Worm (Caenorhabditis elegans) whole organism, late embryonic: Measurements from ENCODE around the gene daf-31.

Source experiments
- F13H6.1 ChIP-seq: sonication (generic microtip); optimal IDR thresholded peaks from 2 replicates; lab custom pipeline; 2016; ENCODE audit warnings: missing genetic modification characterization, missing compliant biosample characterization
- K02D7.2 ChIP-seq: sonication (generic microtip); optimal IDR thresholded peaks from 2 replicates; lab custom pipeline; 2017; ENCODE audit warnings: mild to moderate bottlenecking, missing genetic modification characterization, missing compliant biosample characterization
- ahr-1 ChIP-seq: sonication (generic microtip); optimal IDR thresholded peaks from 2 replicates; lab custom pipeline; 2016; ENCODE audit warnings: missing genetic modification characterization, missing compliant biosample characterization
- ama-1 ChIP-seq: fragments of 150-350 bp; optimal IDR thresholded peaks from 2 replicates; lab custom pipeline; 2014
- ceh-19 ChIP-seq: fragments of 200-800 bp; sonication (Bioruptor generic); optimal IDR thresholded peaks from 2 replicates; lab custom pipeline; 2018; ENCODE audit warnings: mild to moderate bottlenecking, missing genetic modification characterization, missing compliant biosample characterization
- elt-2 ChIP-seq: sonication (generic microtip); optimal IDR thresholded peaks from 2 replicates; lab custom pipeline; 2016; ENCODE audit warnings: missing genetic modification reagents, missing genetic modification characterization, missing compliant biosample characterization
- elt-4 ChIP-seq: sonication (generic microtip); optimal IDR thresholded peaks from 2 replicates; lab custom pipeline; 2016; ENCODE audit warnings: missing genetic modification characterization, missing compliant biosample characterization
- hlh-30 ChIP-seq: sonication (generic microtip); optimal IDR thresholded peaks from 2 replicates; lab custom pipeline; 2017; ENCODE audit warnings: antibody characterized with exemption, missing genetic modification characterization, missing compliant biosample characterization; ENCODE audit not compliant: insufficient read depth
- pat-9 ChIP-seq: fragments of 200-800 bp; sonication (Bioruptor generic); optimal IDR thresholded peaks from 2 replicates; lab custom pipeline; 2018; ENCODE audit warnings: mild to moderate bottlenecking, missing genetic modification characterization, moderate library complexity, missing compliant biosample characterization
- pros-1 ChIP-seq: fragments of 150-350 bp; optimal IDR thresholded peaks from 2 replicates; lab custom pipeline; 2014; ENCODE audit warnings: missing biosample characterization, missing genetic modification reagents, missing genetic modification characterization
- rnt-1 ChIP-seq: sonication (generic microtip); optimal IDR thresholded peaks from 2 replicates; lab custom pipeline; 2016; ENCODE audit warnings: missing genetic modification characterization, missing compliant biosample characterization
- tbx-2 ChIP-seq: sonication (generic microtip); optimal IDR thresholded peaks from 2 replicates; lab custom pipeline; 2016; ENCODE audit warnings: missing genetic modification characterization, missing compliant biosample characterization
- ttx-3 ChIP-seq: sonication (generic microtip); optimal IDR thresholded peaks from 2 replicates; lab custom pipeline; 2016; ENCODE audit warnings: missing genetic modification reagents, missing genetic modification characterization, missing compliant biosample characterization
- unc-86 ChIP-seq: sonication (generic microtip); optimal IDR thresholded peaks from 2 replicates; lab custom pipeline; 2016; ENCODE audit warnings: missing genetic modification characterization, missing compliant biosample characterization

ce11 chrIV:8247341-8247740 is 42.7 kb upstream of the daf-31 start:
- no peak for TF ChIP-seq unc-86 (tag; lab: Kevin White, UChicago)
- TF ChIP-seq elt-4 (tag; lab: Kevin White, UChicago): no peak
- no peak for TF ChIP-seq pros-1
- no peak for TF ChIP-seq pat-9 (tag; lab: Kevin White, UChicago)
- TF ChIP-seq rnt-1 (tag; lab: Kevin White, UChicago): no peak
- no peak for TF ChIP-seq ahr-1 (tag; lab: Kevin White, UChicago)
- no peak for TF ChIP-seq elt-2
- no peak for TF ChIP-seq ama-1 (lab: Kevin White, UChicago)
- TF ChIP-seq tbx-2 (tag; lab: Kevin White, UChicago): no peak
- TF ChIP-seq K02D7.2 (tag; lab: Kevin White, UChicago): no peak
- no peak for TF ChIP-seq ceh-19 (GFP tag; lab: Kevin White, UChicago)
- TF ChIP-seq hlh-30 (tag; lab: Kevin White, UChicago): no peak
- no peak for TF ChIP-seq F13H6.1 (tag; lab: Kevin White, UChicago)
- TF ChIP-seq ttx-3 (tag; lab: Kevin White, UChicago): no peak
